Worm (Caenorhabditis elegans) whole organism, early embryonic: ENCODE data around the gene clec-19.

ENCODE experiments used
- F13C5.2 ChIP-seq: sonication (generic microtip); optimal IDR thresholded peaks from 2 replicates; lab custom pipeline; 2017; ENCODE audit warnings: mild to moderate bottlenecking, missing genetic modification characterization, inconsistent platforms, missing compliant biosample characterization
- ama-1 ChIP-seq: fragments of 150-350 bp; optimal IDR thresholded peaks from 2 replicates; lab custom pipeline; 2014
- ets-7 ChIP-seq: sonication (generic microtip); optimal IDR thresholded peaks from 2 replicates; lab custom pipeline; 2016; ENCODE audit warnings: missing genotype, missing genetic modification characterization, missing compliant biosample characterization
- flt-1 ChIP-seq: fragments of 200-800 bp; sonication (Bioruptor generic); IDR thresholded peaks from 2 replicates; pipeline ENCODE4 v1.3.6; 2022; ENCODE audit warnings: missing genetic modification characterization, missing compliant biosample characterization
- hmg-4 ChIP-seq: fragments of 200-800 bp; sonication (Bioruptor generic); optimal IDR thresholded peaks from 2 replicates; lab custom pipeline; 2018; ENCODE audit warnings: mild to moderate bottlenecking, missing genetic modification characterization, missing compliant biosample characterization
- hnd-1 ChIP-seq: sonication (generic microtip); optimal IDR thresholded peaks from 2 replicates; lab custom pipeline; 2016; ENCODE audit warnings: missing genetic modification characterization, missing compliant biosample characterization
- pes-1 ChIP-seq: fragments of 200-800 bp; sonication (Bioruptor generic); IDR thresholded peaks from 2 replicates; pipeline ENCODE4 v1.3.6; 2022; ENCODE audit warnings: missing genetic modification reagents, missing genetic modification characterization, missing compliant biosample characterization
- sea-1 ChIP-seq: fragments of 200-800 bp; sonication (Bioruptor generic); conservative IDR thresholded peaks from 2 replicates; pipeline ENCODE4 v1.3.6; 2022; ENCODE audit warnings: missing genetic modification characterization, missing compliant biosample characterization
- tbx-11 ChIP-seq: fragments of 200-800 bp; sonication (Bioruptor generic); IDR thresholded peaks from 2 replicates; pipeline ENCODE4 v1.3.6; 2022; ENCODE audit warnings: missing genetic modification characterization, missing compliant biosample characterization
- tbx-37 ChIP-seq: fragments of 200-800 bp; sonication (Bioruptor generic); conservative IDR thresholded peaks from 2 replicates; pipeline ENCODE4 v1.3.6; 2022; ENCODE audit warnings: missing genetic modification reagents, missing genetic modification characterization, missing compliant biosample characterization
- tra-4 ChIP-seq: sonication (generic microtip); optimal IDR thresholded peaks from 2 replicates; lab custom pipeline; 2017; ENCODE audit warnings: missing genetic modification characterization, missing compliant biosample characterization

DNA sequence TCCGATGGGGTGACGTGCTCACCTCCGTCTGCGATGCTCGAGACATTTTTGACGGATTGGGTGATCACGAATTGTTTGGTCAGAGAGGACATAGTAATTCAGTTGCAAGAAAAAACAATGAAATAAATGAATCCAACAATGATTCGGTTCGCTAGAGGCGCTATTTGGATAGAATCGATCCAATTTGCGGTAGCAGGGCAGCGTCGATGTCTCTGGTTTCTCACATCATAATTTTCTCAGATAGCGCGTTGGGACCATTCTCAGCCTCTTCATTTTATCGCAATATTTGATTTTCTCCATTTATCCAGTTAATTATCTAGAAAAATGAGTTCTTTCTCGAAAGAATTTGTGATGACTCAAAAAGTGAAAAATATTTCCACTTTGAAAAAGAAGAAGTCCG is 37.9 kb upstream of the clec-19 start, which contains the start of gene sdz-18:
- TF ChIP-seq F13C5.2 (tag; lab: Kevin White, UChicago) (no peak), ama-1 (lab: Kevin White, UChicago) (no peak), tbx-11 (GFP tag; lab: Robert Waterston, UW) (no peak), sea-1 (GFP tag; lab: Robert Waterston, UW) (no peak), hnd-1 (no peak), hmg-4 (GFP tag; lab: Kevin White, UChicago) (no peak), tbx-37 (no peak), flt-1 (GFP tag; lab: Robert Waterston, UW) (no peak), tra-4 (tag; lab: Kevin White, UChicago) (no peak), ets-7 (tag; lab: Kevin White, UChicago) (no peak), pes-1 (no peak)
